Worm (Caenorhabditis elegans) whole organism, early embryonic: Measurements from ENCODE around the gene gst-32.

ENCODE experiments used
- ama-1 ChIP-seq: fragments of 150-350 bp; optimal IDR thresholded peaks from 2 replicates; lab custom pipeline; 2014
- flt-1 ChIP-seq: fragments of 200-800 bp; sonication (Bioruptor generic); IDR thresholded peaks from 2 replicates; pipeline ENCODE4 v1.3.6; 2022; ENCODE audit warnings: missing genetic modification characterization, missing compliant biosample characterization

DNA sequence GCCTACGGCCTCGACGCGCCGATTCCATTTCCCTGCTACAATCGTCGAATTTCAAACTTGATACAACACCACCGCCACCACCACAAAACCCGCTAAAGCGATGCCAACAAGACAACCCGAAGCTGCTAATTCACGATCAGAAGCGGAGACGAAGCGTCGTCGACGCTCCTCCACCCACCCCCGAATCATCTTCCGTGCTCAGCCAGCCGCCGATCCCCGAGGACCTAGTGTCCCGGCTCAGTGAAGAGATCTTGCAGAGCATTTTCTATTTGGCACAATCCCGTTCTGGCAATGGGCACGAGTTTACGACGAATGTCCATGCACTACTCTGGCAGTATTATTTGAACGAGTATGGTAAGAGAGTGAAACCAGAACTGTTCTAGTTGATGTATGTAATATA, 40.2 kb upstream of the gst-32 start:
- TF ChIP-seq flt-1 (GFP tag; lab: Robert Waterston, UW), result no peak
- no peak for TF ChIP-seq ama-1 (lab: Kevin White, UChicago)
